Worm (Caenorhabditis elegans): ENCODE results near the gene jamp-1.

Gene jamp-1

DNA sequence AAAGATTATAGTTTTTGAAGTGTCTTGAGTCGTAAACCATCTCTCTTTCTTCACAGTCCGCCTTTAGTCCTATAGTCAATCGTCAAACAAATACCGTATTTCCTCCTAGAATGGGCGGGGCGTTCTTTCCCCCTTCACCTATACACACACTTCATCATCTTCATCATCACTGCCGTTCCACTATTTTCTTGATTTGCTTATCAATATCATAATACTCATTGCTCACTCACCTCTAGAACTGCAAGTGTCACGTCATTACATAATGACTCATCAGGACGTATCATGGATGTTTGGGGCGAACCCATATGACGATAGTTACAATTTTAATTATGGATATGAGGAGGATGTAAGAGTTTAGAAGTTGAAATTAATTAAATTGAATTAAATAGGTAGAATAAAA lies 40.4 kb downstream of the jamp-1 start:
- TF ChIP-seq unc-62 (GFP tag; optimal IDR thresholded peaks at IDR 0.05) (no peak), zip-8 (tag; optimal IDR thresholded peaks at IDR 0.05) (no peak), nhr-12 (tag; optimal IDR thresholded peaks at IDR 0.05) (no peak), ces-1 (GFP tag; optimal IDR thresholded peaks at IDR 0.05) (no peak), nhr-237 (tag; optimal IDR thresholded peaks at IDR 0.05) (no peak), nhr-28 (tag; optimal IDR thresholded peaks at IDR 0.05) (no peak)

DNA sequence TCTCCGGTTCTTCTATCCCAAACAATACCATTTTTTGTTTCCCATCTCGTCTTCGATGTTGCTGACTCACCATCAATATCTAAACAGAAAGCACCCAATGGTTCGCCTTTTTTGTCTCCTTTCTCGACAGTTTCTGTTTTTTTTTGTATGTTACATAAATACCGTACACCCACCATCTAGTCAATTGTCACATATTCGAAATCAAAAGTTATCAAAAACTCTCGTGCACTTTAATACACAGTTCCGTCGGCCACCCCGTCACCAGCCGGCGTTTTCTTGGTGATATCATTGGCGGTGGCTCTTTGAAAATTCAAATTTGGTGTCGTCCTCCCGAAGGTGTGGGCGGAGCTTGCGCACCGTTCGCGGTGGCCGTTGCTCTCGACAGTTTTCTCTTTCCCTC lies 43.1 kb downstream of the jamp-1 start:
- TF ChIP-seq nhr-76 (tag; optimal IDR thresholded peaks at IDR 0.05), result no peak
- no peak for TF ChIP-seq elt-1 (tag; optimal IDR thresholded peaks at IDR 0.05; ENCODE audit: borderline replicate concordance, insufficient read depth)
- TF ChIP-seq hlh-1 (tag; optimal IDR thresholded peaks at IDR 0.05), result no peak
- no peak for TF ChIP-seq cnd-1 (tag; optimal IDR thresholded peaks at IDR 0.05)
- no peak for TF ChIP-seq ham-2 (GFP tag; optimal IDR thresholded peaks at IDR 0.05)
- no peak for TF ChIP-seq unc-120 (tag; optimal IDR thresholded peaks at IDR 0.05; ENCODE audit: poor library complexity, severe bottlenecking)
- TF ChIP-seq mab-5 (tag; optimal IDR thresholded peaks at IDR 0.05), result no peak
- no peak for TF ChIP-seq snpc-4 (tag; optimal IDR thresholded peaks at IDR 0.05)
- TF ChIP-seq nhr-12 (tag; optimal IDR thresholded peaks at IDR 0.05), result no peak
- no peak for TF ChIP-seq unc-62 (GFP tag; optimal IDR thresholded peaks at IDR 0.05)
- TF ChIP-seq tbx-8 (GFP tag; optimal IDR thresholded peaks at IDR 0.05), result no peak
- no peak for TF ChIP-seq sem-2 (GFP tag; optimal IDR thresholded peaks at IDR 0.05)
- no peak for TF ChIP-seq drap-1 (GFP tag; optimal IDR thresholded peaks at IDR 0.05)
- no peak for TF ChIP-seq nhr-237 (tag; optimal IDR thresholded peaks at IDR 0.05)
- TF ChIP-seq ztf-11 (tag; optimal IDR thresholded peaks at IDR 0.05), result no peak

DNA sequence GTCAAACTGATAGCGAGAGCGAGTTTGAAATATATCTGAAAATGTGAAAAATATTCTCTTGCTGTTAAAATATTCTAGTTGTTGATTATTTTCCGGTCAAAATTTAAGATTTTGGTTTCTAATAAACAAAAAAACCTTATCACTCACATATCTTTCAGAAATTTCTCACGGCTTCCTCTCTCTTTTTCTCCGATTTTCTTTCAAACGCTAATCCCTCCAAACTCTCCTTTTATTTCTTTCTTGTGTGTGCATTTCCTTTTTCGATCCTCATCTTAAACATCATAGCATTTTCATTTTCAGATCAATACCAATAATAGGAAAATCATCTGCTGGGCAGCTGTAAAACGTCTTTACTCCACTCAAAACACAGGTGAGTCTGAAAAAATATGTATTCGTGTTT lies 47.8 kb downstream of the jamp-1 start, which contains the start of gene fos-1:
Gene fos-1, plus strand, starts transcription at position 301 of the 400 bp plus-strand sequence.
- TF ChIP-seq drap-1 (GFP tag; optimal IDR thresholded peaks at IDR 0.05) (no peak), nhr-12 (tag; optimal IDR thresholded peaks at IDR 0.05) (no peak), ham-2 (GFP tag; optimal IDR thresholded peaks at IDR 0.05) (no peak), hlh-1 (tag; optimal IDR thresholded peaks at IDR 0.05) (no peak), sem-2 (GFP tag; optimal IDR thresholded peaks at IDR 0.05) (no peak), mep-1 (tag; optimal IDR thresholded peaks at IDR 0.05) (no peak), snpc-4 (tag; optimal IDR thresholded peaks at IDR 0.05) (no peak), ceh-83 (GFP tag; optimal IDR thresholded peaks at IDR 0.05) (no peak), elt-3 (tag; optimal IDR thresholded peaks at IDR 0.05) (no peak), flh-1 (GFP tag; optimal IDR thresholded peaks at IDR 0.05) (no peak), nhr-237 (tag; optimal IDR thresholded peaks at IDR 0.05) (no peak), sptf-1 (tag; optimal IDR thresholded peaks at IDR 0.05) (no peak), nhr-28 (tag; optimal IDR thresholded peaks at IDR 0.05) (no peak), nhr-2 (tag; optimal IDR thresholded peaks at IDR 0.05) (no peak)

DNA sequence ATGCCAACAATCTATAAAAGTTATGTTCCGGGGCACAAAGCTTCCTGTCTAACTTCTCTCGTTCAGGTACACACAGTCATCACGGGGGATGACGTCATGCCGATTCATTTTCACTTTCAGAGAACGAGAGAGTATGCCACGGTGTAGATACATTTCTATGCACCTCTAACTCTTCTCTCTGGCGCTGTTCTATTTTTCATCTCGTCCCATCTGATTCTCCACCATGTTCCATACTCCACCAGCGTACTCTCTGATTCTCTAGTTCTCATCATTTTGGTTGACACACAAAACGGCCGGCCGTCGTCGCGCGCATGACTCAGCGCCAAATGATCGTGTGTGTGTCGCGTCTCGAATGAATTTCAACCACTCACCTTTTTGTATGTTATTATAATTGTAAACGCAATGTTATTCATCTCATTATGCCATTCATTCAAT lies 50.7 kb downstream of the jamp-1 start:
- TF ChIP-seq mep-1 (tag; optimal IDR thresholded peaks at IDR 0.05) (peak; percentile 49), M03D4.4 (tag; optimal IDR thresholded peaks at IDR 0.05) (no peak), nhr-237 (tag; optimal IDR thresholded peaks at IDR 0.05) (peak; percentile 76), unc-62 (GFP tag; optimal IDR thresholded peaks at IDR 0.05) (peak; percentile 48), lsy-2 (tag; optimal IDR thresholded peaks at IDR 0.05) (peak; percentile 14), ham-2 (GFP tag; optimal IDR thresholded peaks at IDR 0.05) (peak; percentile 27), pha-4 (tag; optimal IDR thresholded peaks at IDR 0.05) (peak; percentile 73), elt-3 (tag; optimal IDR thresholded peaks at IDR 0.05) (peak; percentile 64), lin-32 (GFP tag; optimal IDR thresholded peaks at IDR 0.05) (no peak), unc-120 (tag; optimal IDR thresholded peaks at IDR 0.05; ENCODE audit: poor library complexity, severe bottlenecking) (peak; percentile 41), ces-1 (GFP tag; optimal IDR thresholded peaks at IDR 0.05) (peak; percentile 45), nhr-12 (tag; optimal IDR thresholded peaks at IDR 0.05) (no peak), hlh-1 (tag; optimal IDR thresholded peaks at IDR 0.05) (no peak), tbx-8 (GFP tag; optimal IDR thresholded peaks at IDR 0.05) (no peak), nhr-28 (tag; optimal IDR thresholded peaks at IDR 0.05) (no peak), elt-1 (tag; optimal IDR thresholded peaks at IDR 0.05; ENCODE audit: borderline replicate concordance, insufficient read depth) (no peak), mls-2 (tag; optimal IDR thresholded peaks at IDR 0.05) (no peak), blmp-1 (tag; optimal IDR thresholded peaks at IDR 0.05) (peak; percentile 93), lin-13 (tag; optimal IDR thresholded peaks at IDR 0.05) (no peak), flh-1 (GFP tag; optimal IDR thresholded peaks at IDR 0.05) (no peak)
